Fruit fly (Drosophila melanogaster) whole organism, embryonic: ENCODE data around the gene CG31974.
A peak's percentile ranks its signal among the peaks of the same experiment; 100 is the strongest.

Experiments used
- Atf6 ChIP-seq: fragments of 200-800 bp; sonication (Bioruptor generic); IDR thresholded peaks from 2 replicates; pipeline ENCODE4 v1.3.6; 2022; ENCODE audit warnings: missing biosample characterization, missing genetic modification characterization
- Bdp1 ChIP-seq: fragments of 200-800 bp; sonication (Bioruptor generic); optimal IDR thresholded peaks from 3 replicates; lab custom pipeline; 2016; ENCODE audit warnings: missing biosample characterization, missing genetic modification characterization
- BtbVII ChIP-seq: fragments of 200-800 bp; sonication (Bioruptor generic); optimal IDR thresholded peaks from 3 replicates; lab custom pipeline; 2017; ENCODE audit warnings: missing biosample characterization, mild to moderate bottlenecking, missing genetic modification characterization
- CG10321 ChIP-seq: fragments of 200-800 bp; sonication (Bioruptor generic); IDR thresholded peaks from 2 replicates; pipeline ENCODE4 v1.3.6; 2022; ENCODE audit warnings: missing biosample characterization, missing genetic modification characterization
- CG12071 ChIP-seq: fragments of 200-800 bp; sonication (Bioruptor generic); optimal IDR thresholded peaks from 3 replicates; lab custom pipeline; 2018; ENCODE audit warnings: missing biosample characterization, mild to moderate bottlenecking, missing genetic modification characterization
- CG12299 ChIP-seq: fragments of 200-800 bp; sonication (Bioruptor generic); optimal IDR thresholded peaks from 2 replicates; lab custom pipeline; 2018; ENCODE audit warnings: missing biosample characterization, mild to moderate bottlenecking, missing genetic modification characterization
- CG1233 ChIP-seq: fragments of 200-800 bp; sonication (Bioruptor generic); optimal IDR thresholded peaks from 4 replicates; lab custom pipeline; 2018; ENCODE audit warnings: missing biosample characterization, mild to moderate bottlenecking, missing genetic modification characterization
- CG14710 ChIP-seq: fragments of 200-800 bp; sonication (Bioruptor generic); optimal IDR thresholded peaks from 3 replicates; lab custom pipeline; 2019; ENCODE audit warnings: missing biosample characterization, mild to moderate bottlenecking, missing genetic modification characterization, moderate library complexity
- CG15479 ChIP-seq: fragments of 200-800 bp; sonication (Bioruptor generic); optimal IDR thresholded peaks from 3 replicates; lab custom pipeline; 2019; ENCODE audit warnings: missing biosample characterization, mild to moderate bottlenecking, missing genetic modification characterization, moderate library complexity
- CG15514 ChIP-seq: fragments of 200-800 bp; sonication (Bioruptor generic); optimal IDR thresholded peaks from 3 replicates; lab custom pipeline; 2017; ENCODE audit warnings: missing biosample characterization, missing genetic modification characterization, mild to moderate bottlenecking, moderate library complexity, missing genetic modification reagents
- CG17359 ChIP-seq: fragments of 200-800 bp; sonication (Bioruptor generic); optimal IDR thresholded peaks from 3 replicates; lab custom pipeline; 2018; ENCODE audit warnings: missing biosample characterization, mild to moderate bottlenecking, missing genetic modification characterization, moderate library complexity
- CG17912 ChIP-seq: fragments of 200-800 bp; sonication (Bioruptor generic); optimal IDR thresholded peaks from 2 replicates; lab custom pipeline; 2018; ENCODE audit warnings: missing biosample characterization, mild to moderate bottlenecking, missing genetic modification characterization
- CG1792 ChIP-seq: fragments of 200-800 bp; sonication (Bioruptor generic); optimal IDR thresholded peaks from 2 replicates; lab custom pipeline; 2016; ENCODE audit warnings: missing biosample characterization, missing genetic modification characterization
- CG18599 ChIP-seq: fragments of 200-800 bp; sonication (Bioruptor generic); optimal IDR thresholded peaks from 3 replicates; lab custom pipeline; 2017; ENCODE audit warnings: missing biosample characterization, missing genetic modification characterization, mild to moderate bottlenecking, moderate library complexity, missing genetic modification reagents
- CG33557 ChIP-seq: fragments of 200-800 bp; sonication (Bioruptor generic); optimal IDR thresholded peaks from 2 replicates; lab custom pipeline; 2019; ENCODE audit warnings: missing biosample characterization, mild to moderate bottlenecking, missing genetic modification characterization, moderate library complexity
- CG3407 ChIP-seq: fragments of 200-800 bp; sonication (Bioruptor generic); optimal IDR thresholded peaks from 2 replicates; lab custom pipeline; 2018; ENCODE audit warnings: missing biosample characterization, mild to moderate bottlenecking, missing genetic modification characterization
- CG34376 ChIP-seq: fragments of 200-800 bp; sonication (Bioruptor generic); optimal IDR thresholded peaks from 2 replicates; lab custom pipeline; 2018; ENCODE audit warnings: missing biosample characterization, mild to moderate bottlenecking, missing genetic modification characterization
- CG4707 ChIP-seq: fragments of 200-800 bp; sonication (Bioruptor generic); optimal IDR thresholded peaks from 2 replicates; lab custom pipeline; 2018; ENCODE audit warnings: missing biosample characterization, mild to moderate bottlenecking, missing genetic modification characterization, moderate library complexity
- CG6765 ChIP-seq: fragments of 200-800 bp; sonication (Bioruptor generic); optimal IDR thresholded peaks from 3 replicates; lab custom pipeline; 2017; ENCODE audit warnings: missing biosample characterization, mild to moderate bottlenecking, missing genetic modification characterization
- CG8765 ChIP-seq: fragments of 200-800 bp; sonication (Bioruptor generic); IDR thresholded peaks from 2 replicates; pipeline ENCODE4 v1.3.6; 2022; ENCODE audit warnings: missing biosample characterization, missing genetic modification characterization
- Camta ChIP-seq: fragments of 200-800 bp; sonication (Bioruptor generic); optimal IDR thresholded peaks from 2 replicates; lab custom pipeline; 2016; ENCODE audit warnings: missing biosample characterization, missing genetic modification characterization
- Dbx ChIP-seq: fragments of 200-800 bp; sonication (Bioruptor generic); IDR thresholded peaks from 3 replicates; pipeline ENCODE4 v1.3.6; 2022; ENCODE audit warnings: missing biosample characterization, missing genetic modification characterization
- Drgx ChIP-seq: fragments of 200-800 bp; sonication (Bioruptor generic); IDR thresholded peaks from 2 replicates; pipeline ENCODE4 v1.3.6; 2022; ENCODE audit warnings: missing biosample characterization, missing genetic modification characterization
- MTF-1 ChIP-seq: fragments of 200-800 bp; sonication (Bioruptor generic); optimal IDR thresholded peaks from 2 replicates; lab custom pipeline; 2018; ENCODE audit warnings: missing biosample characterization, mild to moderate bottlenecking, missing genetic modification characterization, borderline replicate concordance
- Med ChIP-seq: fragments of 200-800 bp; sonication (Bioruptor generic); peaks from one replicate; lab custom pipeline; 2016; ENCODE audit warnings: missing biosample characterization, missing genetic modification characterization, mild to moderate bottlenecking, inconsistent platforms, moderate library complexity
- NC2α ChIP-seq: fragments of 200-800 bp; sonication (Bioruptor generic); optimal IDR thresholded peaks from 2 replicates; lab custom pipeline; 2016; ENCODE audit warnings: missing biosample characterization, missing genetic modification characterization
- Sry-δ ChIP-seq: fragments of 200-800 bp; sonication (Bioruptor generic); optimal IDR thresholded peaks from 2 replicates; lab custom pipeline; 2016; ENCODE audit warnings: missing biosample characterization, missing genetic modification characterization
- ato ChIP-seq: fragments of 200-800 bp; sonication (Bioruptor generic); IDR thresholded peaks from 2 replicates; pipeline ENCODE4 v1.3.6; 2022; ENCODE audit warnings: missing biosample characterization, missing genetic modification characterization; ENCODE audit not compliant: partially characterized antibody
- cad ChIP-seq: fragments of >200 bp; optimal IDR thresholded peaks from 2 replicates; lab custom pipeline; 2017; ENCODE audit warnings: missing biosample characterization, missing genetic modification characterization
- chif ChIP-seq, 2 experiments: fragments of 200-800 bp; sonication (Bioruptor generic); optimal IDR thresholded peaks; 3 replicates each; lab custom pipeline; 2016; ENCODE audit warnings: missing biosample characterization in 2 of 2, missing genetic modification characterization in 2 of 2
- ci ChIP-seq: fragments of 200-800 bp; sonication (Bioruptor generic); IDR thresholded peaks from 3 replicates; pipeline ENCODE4 v1.3.6; 2022; ENCODE audit warnings: missing biosample characterization, missing genetic modification characterization
- emc ChIP-seq: fragments of 200-800 bp; sonication (Bioruptor generic); optimal IDR thresholded peaks from 2 replicates; lab custom pipeline; 2016; ENCODE audit warnings: missing biosample characterization, missing genetic modification characterization
- exex ChIP-seq: fragments of 200-800 bp; sonication (Bioruptor generic); optimal IDR thresholded peaks from 4 replicates; lab custom pipeline; 2018; ENCODE audit warnings: missing biosample characterization, mild to moderate bottlenecking, missing genetic modification characterization, moderate library complexity
- eyg ChIP-seq: fragments of 200-800 bp; sonication (Bioruptor generic); optimal IDR thresholded peaks from 3 replicates; lab custom pipeline; 2016; ENCODE audit warnings: missing biosample characterization, missing genetic modification characterization
- her ChIP-seq: fragments of 200-800 bp; sonication (Bioruptor generic); optimal IDR thresholded peaks from 2 replicates; lab custom pipeline; 2016; ENCODE audit warnings: missing biosample characterization, missing genetic modification characterization
- lab ChIP-seq: fragments of 200-800 bp; sonication (Bioruptor generic); optimal IDR thresholded peaks from 3 replicates; lab custom pipeline; 2017; ENCODE audit warnings: missing biosample characterization, missing genetic modification characterization, mild to moderate bottlenecking, moderate library complexity, missing genetic modification reagents
- nau ChIP-seq: fragments of 200-800 bp; sonication (Bioruptor generic); optimal IDR thresholded peaks from 3 replicates; lab custom pipeline; 2017; ENCODE audit warnings: missing biosample characterization, mild to moderate bottlenecking, missing genetic modification characterization, missing genetic modification reagents
- pan ChIP-seq, 4 experiments: fragments of >200 bp in 3 of 4; fragments of 200-800 bp in 1 of 4; sonication (Bioruptor generic) in 1 of 4; optimal IDR thresholded peaks in 3 of 4; IDR thresholded peaks in 1 of 4; 2 replicates each; pipeline versions ENCODE4 v1.3.6 to Lab custom; 2017 to 2022; ENCODE audit warnings: missing biosample characterization in 2 of 4, missing genetic modification characterization in 2 of 4, mixed read lengths in 1 of 4
- ro ChIP-seq: fragments of 200-800 bp; sonication (Bioruptor generic); IDR thresholded peaks from 2 replicates; pipeline ENCODE4 v1.3.6; 2022; ENCODE audit warnings: missing biosample characterization, missing genetic modification characterization
- row ChIP-seq: fragments of 200-800 bp; sonication (Bioruptor generic); IDR thresholded peaks from 3 replicates; pipeline ENCODE4 v1.3.6; 2022; ENCODE audit warnings: missing biosample characterization, missing genetic modification characterization
- schlank ChIP-seq: fragments of 200-800 bp; sonication (Bioruptor generic); optimal IDR thresholded peaks from 2 replicates; lab custom pipeline; 2018; ENCODE audit warnings: missing biosample characterization, mild to moderate bottlenecking, missing genetic modification characterization
- slp2 ChIP-seq: fragments of 200-800 bp; sonication (Bioruptor generic); optimal IDR thresholded peaks from 2 replicates; lab custom pipeline; 2016; ENCODE audit warnings: missing biosample characterization, missing genetic modification characterization
- stc ChIP-seq: fragments of 200-800 bp; sonication (Bioruptor generic); IDR thresholded peaks from 2 replicates; pipeline ENCODE4 v1.3.6; 2022; ENCODE audit warnings: missing biosample characterization, missing genetic modification characterization
- tap ChIP-seq: fragments of 200-800 bp; optimal IDR thresholded peaks from 3 replicates; lab custom pipeline; 2019; ENCODE audit warnings: missing biosample characterization, mild to moderate bottlenecking, missing genetic modification characterization, moderate library complexity
- trh ChIP-seq: fragments of 200-800 bp; sonication (Bioruptor generic); optimal IDR thresholded peaks from 2 replicates; lab custom pipeline; 2016; ENCODE audit warnings: missing biosample characterization, missing genetic modification characterization
- usp ChIP-seq: fragments of >200 bp; optimal IDR thresholded peaks from 2 replicates; lab custom pipeline; 2017; ENCODE audit warnings: missing biosample characterization, missing genetic modification characterization

Gene CG31974

DNA sequence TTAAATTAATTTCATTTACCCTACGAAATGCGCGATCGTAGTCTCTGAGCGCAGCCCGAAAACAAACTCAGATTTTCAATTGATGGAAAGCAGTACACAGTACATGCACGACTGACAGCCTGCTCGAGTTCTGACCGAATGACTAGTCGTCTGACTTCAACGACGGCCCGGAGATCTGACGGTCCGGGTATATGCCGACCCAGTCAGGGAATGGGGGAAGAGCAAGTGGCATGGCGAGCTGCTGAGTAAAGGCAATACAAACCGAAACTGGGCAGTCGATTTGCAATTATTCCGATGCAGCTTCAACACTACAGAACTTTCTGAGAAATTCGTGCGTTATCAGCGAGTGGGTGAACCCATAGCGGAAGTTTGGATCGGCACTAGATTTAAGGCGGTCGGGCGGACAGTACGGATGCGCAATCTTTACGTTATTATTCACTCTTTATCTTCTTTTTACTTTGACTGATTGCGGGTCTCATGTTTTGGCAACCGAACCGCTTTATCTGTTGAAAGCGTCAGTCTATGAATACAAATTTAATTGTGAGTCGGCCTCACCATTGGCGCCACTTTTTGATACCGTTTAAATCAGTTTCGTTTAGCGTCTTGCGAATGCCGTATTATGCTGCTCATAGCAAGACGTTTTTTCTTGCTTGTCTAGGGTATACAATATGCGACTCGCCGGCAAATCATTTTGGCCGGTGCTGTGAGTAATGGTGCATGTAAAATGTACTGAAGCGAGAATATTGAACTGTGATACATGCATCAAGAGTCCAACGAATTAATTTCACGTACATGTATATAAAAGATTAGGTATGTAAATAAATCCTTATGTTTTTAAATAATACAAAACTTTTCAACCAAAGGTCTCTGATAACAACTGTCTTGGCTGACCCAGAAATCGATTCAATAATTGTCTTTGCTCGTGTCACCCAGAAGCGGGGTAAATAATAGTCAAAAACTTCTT, 22.1 kb downstream of the CG31974 start (continued):
- TF ChIP-seq CG8765 (GFP tag; lab: Robert Waterston, UW) (no peak), her (GFP tag; lab: Kevin White, UChicago) (no peak), Drgx (GFP tag; lab: Robert Waterston, UW) (peak; percentile 41; the same call in 1 of the 2 replicates), CG15479 (GFP tag; lab: Kevin White, UChicago) (no peak), stc (GFP tag; lab: Robert Waterston, UW) (no peak), ato (GFP tag; lab: Robert Waterston, UW) (no peak), trh (GFP tag; lab: Kevin White, UChicago) (no peak), row (peak; percentile 75), CG17912 (GFP tag; lab: Kevin White, UChicago) (no peak), Med (peak; percentile 85), CG18599 (GFP tag; lab: Kevin White, UChicago) (peak; percentile 29)

DNA sequence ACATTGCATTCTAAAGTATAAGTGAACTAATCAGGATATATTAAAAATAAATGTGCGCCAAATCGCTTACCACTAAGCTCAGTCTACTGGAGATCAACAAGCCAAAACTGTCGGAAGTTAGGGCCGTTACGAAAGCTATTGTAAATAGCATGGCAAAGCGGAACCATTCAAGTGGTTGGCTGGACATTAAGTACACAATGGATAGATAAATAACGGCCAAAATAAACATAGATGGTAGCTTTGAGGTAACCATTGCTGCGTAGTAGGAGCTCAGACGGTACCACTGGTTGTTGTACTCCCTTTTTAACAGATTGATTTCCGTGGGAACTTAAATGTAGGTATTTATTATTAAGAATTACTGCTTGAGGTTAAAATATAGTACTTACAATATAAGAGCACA, 25.1 kb downstream of the CG31974 start:
- TF ChIP-seq emc (GFP tag; lab: Kevin White, UChicago) (no peak), eyg (no peak), Atf6 (GFP tag; lab: Robert Waterston, UW) (0 out of 2 replicates have a peak, but pooled peaks have one; percentile 36), CG3407 (peak; percentile 54), CG12071 (peak; percentile 67), Dbx (0 out of 3 replicates have a peak, but pooled peaks have one; percentile 41), CG18599 (GFP tag; lab: Kevin White, UChicago) (peak; percentile 69), Bdp1 (peak; percentile 15), Camta (GFP tag; lab: Kevin White, UChicago) (peak; percentile 5), CG10321 (no peak), exex (tag; lab: Kevin White, UChicago) (peak; percentile 11), ci (GFP tag; lab: Robert Waterston, UW) (peak; percentile 72; the same call in 2 of the 3 replicates), CG1792 (GFP tag; lab: Kevin White, UChicago) (peak; percentile 11), CG4707 (GFP tag; lab: Kevin White, UChicago) (peak; percentile 22), BtbVII (GFP tag; lab: Kevin White, UChicago) (peak; percentile 54), pan (optimal IDR thresholded peaks at IDR 0.05; lab: Kevin White, UChicago) (no peak), pan (GFP tag; optimal IDR thresholded peaks at IDR 0.05 in 1 of 2, IDR thresholded peaks at IDR 0.05 in 1 of 2) (peak in 1 of 2 experiments; percentile 41), MTF-1 (GFP tag; lab: Kevin White, UChicago) (peak; percentile 53), schlank (tag; lab: Kevin White, UChicago) (peak; percentile 37), chif (GFP tag; optimal IDR thresholded peaks at IDR 0.05; lab: Kevin White, UChicago) (peak in 1 of 2 experiments; percentile 3), nau (GFP tag; lab: Kevin White, UChicago) (peak; percentile 37), Med (peak; percentile 85), CG6765 (GFP tag; lab: Kevin White, UChicago) (peak; percentile 31), NC2α (GFP tag; lab: Kevin White, UChicago) (no peak), lab (GFP tag; lab: Kevin White, UChicago) (peak; percentile 82), CG12299 (peak; percentile 28), cad (no peak), usp (GFP tag; lab: Kevin White, UChicago) (no peak), CG1233 (GFP tag; lab: Kevin White, UChicago) (peak; percentile 43), CG15514 (GFP tag; lab: Kevin White, UChicago) (peak; percentile 51), CG17359 (peak; percentile 61), CG34376 (GFP tag; lab: Kevin White, UChicago) (peak; percentile 16), CG33557 (GFP tag; lab: Kevin White, UChicago) (peak; percentile 13), Sry-δ (GFP tag; lab: Kevin White, UChicago) (no peak), ro (GFP tag; lab: Robert Waterston, UW) (no peak), slp2 (GFP tag; lab: Kevin White, UChicago) (no peak), tap (tag; lab: Kevin White, UChicago) (no peak), CG14710 (tag; lab: Kevin White, UChicago) (peak; percentile 6)
